Fruit fly (Drosophila melanogaster) whole organism, embryonic: ENCODE measurements around the gene BTBD9.

ENCODE experiments used
- CG12391 ChIP-seq: fragments of 200-800 bp; sonication (Bioruptor generic); optimal IDR thresholded peaks from 3 replicates; lab custom pipeline; 2018; ENCODE audit warnings: missing biosample characterization, mild to moderate bottlenecking, missing genetic modification characterization, moderate library complexity
- CG3163 ChIP-seq: fragments of 200-800 bp; sonication (Bioruptor generic); optimal IDR thresholded peaks from 3 replicates; lab custom pipeline; 2016; ENCODE audit warnings: missing biosample characterization, missing genetic modification characterization
- CG33557 ChIP-seq: fragments of 200-800 bp; sonication (Bioruptor generic); optimal IDR thresholded peaks from 2 replicates; lab custom pipeline; 2019; ENCODE audit warnings: missing biosample characterization, mild to moderate bottlenecking, missing genetic modification characterization, moderate library complexity
- CG4617 ChIP-seq: fragments of 200-800 bp; sonication (Bioruptor generic); optimal IDR thresholded peaks from 3 replicates; lab custom pipeline; 2016; ENCODE audit warnings: missing biosample characterization, missing genetic modification characterization, borderline replicate concordance
- CG9817 ChIP-seq: fragments of 200-800 bp; sonication (Bioruptor generic); optimal IDR thresholded peaks from 2 replicates; lab custom pipeline; 2018; ENCODE audit warnings: missing biosample characterization, mild to moderate bottlenecking, missing genetic modification characterization, moderate library complexity
- HmgZ ChIP-seq: fragments of 200-800 bp; sonication (Bioruptor generic); optimal IDR thresholded peaks from 2 replicates; lab custom pipeline; 2018; ENCODE audit warnings: missing biosample characterization, mild to moderate bottlenecking, missing genetic modification characterization
- danr ChIP-seq: fragments of 200-800 bp; sonication (Bioruptor generic); IDR thresholded peaks from 2 replicates; pipeline ENCODE4 v1.3.6; 2022; ENCODE audit warnings: missing biosample characterization, missing genetic modification characterization
- ttk ChIP-seq: fragments of 200-800 bp; sonication (Bioruptor generic); IDR thresholded peaks from 2 replicates; pipeline ENCODE4 v2.1.2; 2022; ENCODE audit warnings: missing biosample characterization, missing genetic modification characterization
- unc-4 ChIP-seq: fragments of 200-800 bp; sonication (Bioruptor generic); IDR thresholded peaks from 2 replicates; pipeline ENCODE4 v1.3.6; 2022; ENCODE audit warnings: missing biosample characterization, missing genetic modification characterization; ENCODE audit not compliant: partially characterized antibody

- TF ChIP-seq CG33557 (GFP tag; lab: Kevin White, UChicago) (no peak), CG4617 (GFP tag; lab: Kevin White, UChicago) (no peak), CG3163 (GFP tag; lab: Kevin White, UChicago) (no peak), CG9817 (tag; lab: Kevin White, UChicago) (peak; percentile 33), HmgZ (tag; lab: Kevin White, UChicago) (peak; percentile 36), danr (GFP tag; lab: Robert Waterston, UW) (0 out of 2 replicates have a peak, but pooled peaks have one; percentile 29), ttk (GFP tag; lab: Robert Waterston, UW) (peak; percentile 45), CG12391 (tag; lab: Kevin White, UChicago) (peak; percentile 27), unc-4 (GFP tag; lab: Robert Waterston, UW) (no peak)
Measured at dm6 chrX:10775690-10776089, 7.4 kb downstream of the BTBD9 start.
